Worm (Caenorhabditis elegans): ENCODE results near the gene B0310.3.

Gene B0310.3

DNA sequence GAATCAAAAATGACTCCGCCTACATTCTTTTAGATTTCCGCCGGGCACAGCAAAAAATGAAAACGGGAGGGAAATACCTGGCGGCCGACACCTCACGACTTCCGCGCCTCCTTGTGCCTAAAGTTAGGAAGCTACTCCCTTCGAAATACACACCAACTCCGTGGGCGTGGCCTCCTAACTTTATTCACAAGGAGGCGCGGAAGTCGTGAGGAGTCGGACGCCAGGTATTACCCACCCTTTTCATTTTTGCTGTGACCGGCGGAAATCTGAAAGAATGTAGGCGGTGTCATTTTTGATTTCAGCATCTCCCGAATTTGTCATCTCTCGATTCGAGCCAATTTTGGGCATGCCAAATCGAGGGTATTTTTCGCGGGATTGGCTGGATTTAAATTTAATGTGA, 17.3 kb upstream of the B0310.3 start:
- no peak for TF ChIP-seq swsn-7 (tag; optimal IDR thresholded peaks at IDR 0.05)
- TF ChIP-seq ceh-90 (tag; optimal IDR thresholded peaks at IDR 0.05), result no peak
- TF ChIP-seq nhr-12 (tag; optimal IDR thresholded peaks at IDR 0.05), result no peak
- no peak for TF ChIP-seq aha-1 (tag; optimal IDR thresholded peaks at IDR 0.05)
- no peak for TF ChIP-seq sup-37 (GFP tag; optimal IDR thresholded peaks at IDR 0.05)
- no peak for TF ChIP-seq nhr-47 (tag; optimal IDR thresholded peaks at IDR 0.05)
- TF ChIP-seq vab-15 (tag; optimal IDR thresholded peaks at IDR 0.05), result no peak
- no peak for TF ChIP-seq fos-1 (tag; optimal IDR thresholded peaks at IDR 0.05)
- no peak for TF ChIP-seq hpl-2 (GFP tag; optimal IDR thresholded peaks at IDR 0.05)
- TF ChIP-seq nhr-237 (tag; optimal IDR thresholded peaks at IDR 0.05), result no peak
- TF ChIP-seq jun-1 (tag; optimal IDR thresholded peaks at IDR 0.05), result no peak
- TF ChIP-seq unc-98 (GFP tag; IDR thresholded peaks at IDR 0.05), result no peak
- no peak for TF ChIP-seq irx-1 (tag; optimal IDR thresholded peaks at IDR 0.05)
- TF ChIP-seq ama-1 (optimal IDR thresholded peaks at IDR 0.05), result no peak
- no peak for TF ChIP-seq ceh-63 (GFP tag; optimal IDR thresholded peaks at IDR 0.05)
- no peak for TF ChIP-seq lin-13 (GFP tag; optimal IDR thresholded peaks at IDR 0.05)
- TF ChIP-seq dsc-1 (tag; optimal IDR thresholded peaks at IDR 0.05), result no peak

DNA sequence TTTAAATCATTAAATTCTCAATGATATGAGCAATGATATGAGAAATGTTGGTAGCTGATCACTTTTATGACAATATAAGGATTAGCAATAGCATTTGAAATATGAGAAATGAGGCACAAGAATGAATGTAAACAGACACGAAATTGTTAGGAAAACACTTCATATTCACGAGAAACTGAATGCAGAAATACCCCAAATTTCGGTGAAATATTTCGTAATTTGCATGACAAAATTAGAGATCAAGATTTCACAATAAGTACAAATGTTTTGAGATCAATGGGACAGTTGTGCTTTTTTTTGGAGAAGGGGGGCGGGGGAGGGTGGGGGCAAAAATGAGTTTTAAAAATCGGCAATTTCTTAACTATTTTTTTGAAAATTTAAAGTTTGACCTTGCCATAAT, 15.6 kb upstream of the B0310.3 start:
- TF ChIP-seq efl-1 (optimal IDR thresholded peaks at IDR 0.05), result no peak
- TF ChIP-seq efl-1 (GFP tag; optimal IDR thresholded peaks at IDR 0.05 in 1 of 2), result no peak
- TF ChIP-seq swsn-7 (tag; optimal IDR thresholded peaks at IDR 0.05), result no peak
- TF ChIP-seq skn-1 (tag; optimal IDR thresholded peaks at IDR 0.05), result peak; percentile 99
- TF ChIP-seq grh-1 (GFP tag; IDR thresholded peaks at IDR 0.05), result no peak
- no peak for TF ChIP-seq nhr-85 (tag)
- TF ChIP-seq nhr-11 (tag; optimal IDR thresholded peaks at IDR 0.05), result no peak

DNA sequence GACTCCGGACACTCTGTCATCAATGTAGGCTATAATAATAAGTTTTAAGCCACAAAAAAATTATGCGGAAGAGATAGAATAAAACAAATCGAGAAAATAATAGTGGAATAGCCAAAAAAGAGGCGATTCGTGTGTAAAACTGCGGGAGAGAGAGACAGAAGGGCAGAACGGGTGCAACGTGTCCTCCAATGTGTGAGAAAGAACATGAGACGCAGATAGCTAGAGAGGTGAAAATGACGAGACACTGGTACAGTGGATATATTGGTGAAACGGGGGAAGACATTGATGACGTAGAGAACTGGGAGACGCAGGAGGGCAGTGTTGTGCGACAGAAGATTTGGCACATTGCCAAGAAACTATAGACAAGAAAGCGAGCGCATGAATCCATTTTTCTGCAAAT, 14.9 kb upstream of the B0310.3 start, which contains the start of gene F28C10.3:
F28C10.3 (minus strand) TSS at position 101 of the 400 bp plus-strand sequence.
- TF ChIP-seq lsy-2 (tag; optimal IDR thresholded peaks at IDR 0.05) (peak; percentile 69 to 81), nhr-84 (tag; optimal IDR thresholded peaks at IDR 0.05) (no peak), C04F5.9 (tag; optimal IDR thresholded peaks at IDR 0.05) (peak; percentile 35), mdl-1 (tag; optimal IDR thresholded peaks at IDR 0.05) (peak in 1 of 2 experiments; percentile 75), tlp-1 (tag; optimal IDR thresholded peaks at IDR 0.05) (no peak), nhr-76 (tag; optimal IDR thresholded peaks at IDR 0.05) (no peak), isw-1 (GFP tag; IDR thresholded peaks at IDR 0.05) (peak; percentile 55), irx-1 (tag; optimal IDR thresholded peaks at IDR 0.05) (peak; percentile 64), nhr-71 (tag; optimal IDR thresholded peaks at IDR 0.05) (peak; percentile 91), snpc-4 (tag; optimal IDR thresholded peaks at IDR 0.05) (no peak), unc-98 (GFP tag; IDR thresholded peaks at IDR 0.05) (no peak), rnt-1 (tag; optimal IDR thresholded peaks at IDR 0.05) (peak; percentile 82), ces-1 (GFP tag; optimal IDR thresholded peaks at IDR 0.05) (no peak), pag-3 (tag; optimal IDR thresholded peaks at IDR 0.05; ENCODE audit: borderline replicate concordance, insufficient read depth) (peak; percentile 61), lin-15B (tag; optimal IDR thresholded peaks at IDR 0.05) (no peak), C34B4.2 (tag; optimal IDR thresholded peaks at IDR 0.05) (no peak), fkh-4 (tag; optimal IDR thresholded peaks at IDR 0.05; ENCODE audit: borderline replicate concordance) (no peak), efl-1 (optimal IDR thresholded peaks at IDR 0.05) (peak; percentile 53 to 66), efl-1 (GFP tag; optimal IDR thresholded peaks at IDR 0.05 in 1 of 2) (peak; percentile 13 to 93), grh-1 (GFP tag; IDR thresholded peaks at IDR 0.05) (peak; percentile 65), alr-1 (tag; optimal IDR thresholded peaks at IDR 0.05; ENCODE audit: borderline replicate concordance) (no peak), ztf-11 (tag; optimal IDR thresholded peaks at IDR 0.05) (no peak), lin-14 (GFP tag; optimal IDR thresholded peaks at IDR 0.05) (peak; percentile 96), ama-1 (optimal IDR thresholded peaks at IDR 0.05) (no peak), nhr-19 (GFP tag; conservative IDR thresholded peaks at IDR 0.05) (peak; percentile 73), dsc-1 (tag; optimal IDR thresholded peaks at IDR 0.05) (peak; percentile 65), nhr-20 (tag; optimal IDR thresholded peaks at IDR 0.05) (peak; percentile 87), snu-23 (GFP tag; optimal IDR thresholded peaks at IDR 0.05) (peak; percentile 87), zag-1 (tag; optimal IDR thresholded peaks at IDR 0.05) (peak; percentile 4), elt-2 (tag; optimal IDR thresholded peaks at IDR 0.05) (no peak), fos-1 (tag; optimal IDR thresholded peaks at IDR 0.05) (peak; percentile 81), ets-5 (GFP tag; IDR thresholded peaks at IDR 0.05) (no peak), aly-2 (tag; optimal IDR thresholded peaks at IDR 0.05) (peak; percentile 38), Y116A8C.19 (tag; optimal IDR thresholded peaks at IDR 0.05; ENCODE audit: borderline replicate concordance) (no peak), mep-1 (tag; optimal IDR thresholded peaks at IDR 0.05) (peak; percentile 68), nhr-28 (tag; optimal IDR thresholded peaks at IDR 0.05) (no peak)
